Worm (Caenorhabditis elegans) whole organism, young adult: Measurements from ENCODE around the gene nuo-5.

Source experiments
- ama-1 ChIP-seq, 3 experiments: fragments of 150-350 bp in 1 of 3; sonication (generic microtip) in 2 of 3; optimal IDR thresholded peaks; 2 replicates each; lab custom pipeline; 2014 to 2018; ENCODE audit warnings: missing biosample characterization in 2 of 3, missing genetic modification characterization in 2 of 3, missing genetic modification reagents in 2 of 3
- attf-6 ChIP-seq: fragments of 200-800 bp; sonication (Bioruptor generic); IDR thresholded peaks from 2 replicates; pipeline ENCODE4 v1.3.6; 2022; ENCODE audit warnings: missing genetic modification reagents, missing genetic modification characterization, missing compliant biosample characterization
- lin-35 ChIP-seq, 3 experiments: fragments of 150-350 bp in 2 of 3; sonication (generic microtip) in 1 of 3; optimal IDR thresholded peaks; 2 replicates each; lab custom pipeline; 2014 to 2018; ENCODE audit warnings: missing biosample characterization in 3 of 3, missing genetic modification characterization in 3 of 3, missing genetic modification reagents in 3 of 3

- no peak for TF ChIP-seq attf-6 (GFP tag; lab: Robert Waterston, UW)
- no peak for TF ChIP-seq lin-35 (GFP tag; optimal IDR thresholded peaks at IDR 0.05; lab: Kevin White, UChicago)
- TF ChIP-seq ama-1 (optimal IDR thresholded peaks at IDR 0.05; lab: Kevin White, UChicago): no peak
- no peak for TF ChIP-seq ama-1 (GFP tag; optimal IDR thresholded peaks at IDR 0.05; lab: Kevin White, UChicago)
These were observed 41.1 kb upstream of the nuo-5 start for ce11 chrV:2657682-2658081.
